Fruit fly (Drosophila melanogaster): Measurements from ENCODE around the gene LysE.
A peak's percentile ranks its signal among the peaks of the same experiment; 100 is the strongest.

Gene LysE

DNA sequence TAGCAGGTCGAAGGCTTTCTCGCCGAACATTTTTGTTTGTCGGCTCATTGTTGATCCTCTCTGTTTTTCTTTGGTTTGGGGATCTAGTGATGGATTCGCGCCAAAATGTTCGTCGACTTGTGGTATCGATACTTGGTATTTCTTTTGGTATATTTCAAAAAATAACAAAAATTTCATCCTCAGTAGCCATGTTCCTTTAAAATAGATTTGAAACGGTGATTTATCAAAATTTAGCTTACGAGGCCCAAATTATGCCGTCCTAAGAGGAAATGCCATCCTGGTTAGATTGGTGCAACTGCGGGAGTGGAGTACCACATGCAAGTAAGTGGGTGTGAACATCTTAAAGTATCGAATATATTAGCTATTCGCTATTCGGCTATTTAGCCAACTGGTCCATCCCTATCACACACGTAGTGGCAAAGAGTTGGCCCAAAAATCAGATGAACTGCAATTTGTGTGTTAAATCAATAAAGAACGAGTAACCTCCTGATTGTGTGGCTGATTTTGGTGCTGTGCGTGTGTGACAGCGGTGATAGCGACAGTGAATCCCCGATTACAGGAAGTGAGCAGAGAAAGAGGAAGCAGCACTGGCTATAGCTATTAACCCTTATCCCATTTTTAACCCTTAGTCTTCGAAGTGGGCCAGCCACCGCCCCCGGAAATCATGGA is 35.1 kb downstream of the LysE start, which contains the start of the genes Psf1 and Sac1 (continued):
- TF ChIP-seq Dp (GFP tag; optimal IDR thresholded peaks at IDR 0.05) (no peak), cas (GFP tag; IDR thresholded peaks at IDR 0.05) (0 out of 2 replicates have a peak, but pooled peaks have one; percentile 32), Ets97D (GFP tag; optimal IDR thresholded peaks at IDR 0.05) (peak; percentile 74), stc (GFP tag; IDR thresholded peaks at IDR 0.05) (no peak), vnd (GFP tag; IDR thresholded peaks at IDR 0.05; ENCODE audit: partially characterized antibody) (peak; percentile 82), CG5180 (GFP tag; optimal IDR thresholded peaks at IDR 0.05) (no peak), ato (GFP tag; IDR thresholded peaks at IDR 0.05; ENCODE audit: partially characterized antibody) (peak; percentile 46; the same call in 1 of the 2 replicates), CG17186 (GFP tag; optimal IDR thresholded peaks at IDR 0.05) (peak; percentile 68), danr (GFP tag; IDR thresholded peaks at IDR 0.05) (no peak), grau (tag; optimal IDR thresholded peaks at IDR 0.05) (peak; percentile 58), Chrac-16 (GFP tag; optimal IDR thresholded peaks at IDR 0.05) (peak; percentile 51), CG12155 (GFP tag; optimal IDR thresholded peaks at IDR 0.05) (peak; percentile 70), HLH3B (GFP tag; IDR thresholded peaks at IDR 0.05) (no peak), CG6765 (GFP tag; optimal IDR thresholded peaks at IDR 0.05) (no peak), Mrtf (GFP tag; IDR thresholded peaks at IDR 0.05) (no peak), Lhr (GFP tag; optimal IDR thresholded peaks at IDR 0.05) (peak; percentile 71), so (GFP tag; IDR thresholded peaks at IDR 0.05) (0 out of 3 replicates have a peak, but pooled peaks have one; percentile 12), HmgZ (tag; optimal IDR thresholded peaks at IDR 0.05) (peak; percentile 45), hth (optimal IDR thresholded peaks at IDR 0.05) (no peak), B-H2 (GFP tag; optimal IDR thresholded peaks at IDR 0.05) (no peak), gcm2 (GFP tag; optimal IDR thresholded peaks at IDR 0.05) (no peak), CG42726 (GFP tag; IDR thresholded peaks at IDR 0.05; ENCODE audit: partially characterized antibody) (peak; percentile 57; the same call in 1 of the 2 replicates), CG31441 (GFP tag; IDR thresholded peaks at IDR 0.05) (no peak; the same call in 1 of the 2 replicates), CG4730 (GFP tag; IDR thresholded peaks at IDR 0.05) (no peak), usp (GFP tag; optimal IDR thresholded peaks at IDR 0.05) (no peak), CG6683 (GFP tag; optimal IDR thresholded peaks at IDR 0.05) (no peak), CG12219 (GFP tag; optimal IDR thresholded peaks at IDR 0.05) (no peak), CG12942 (GFP tag; optimal IDR thresholded peaks at IDR 0.05) (peak; percentile 8), HLH4C (GFP tag; IDR thresholded peaks at IDR 0.05; ENCODE audit: partially characterized antibody) (peak; percentile 72), Hr3 (GFP tag; optimal IDR thresholded peaks at IDR 0.05) (peak; percentile 21), TFAM (GFP tag; optimal IDR thresholded peaks at IDR 0.05) (no peak), MTF-1 (GFP tag; optimal IDR thresholded peaks at IDR 0.05; ENCODE audit: borderline replicate concordance) (no peak), CG1792 (GFP tag; optimal IDR thresholded peaks at IDR 0.05) (peak; percentile 4), CG14710 (tag; optimal IDR thresholded peaks at IDR 0.05) (peak; percentile 81), abd-A (tag; optimal IDR thresholded peaks at IDR 0.05) (no peak), CG15696 (tag; optimal IDR thresholded peaks at IDR 0.05) (peak; percentile 46), tio (GFP tag; optimal IDR thresholded peaks at IDR 0.05) (no peak), Oli (tag; optimal IDR thresholded peaks at IDR 0.05) (no peak), Xbp1 (GFP tag; optimal IDR thresholded peaks at IDR 0.05) (peak; percentile 70), CG2116 (GFP tag; optimal IDR thresholded peaks at IDR 0.05) (peak; percentile 61), lmd (GFP tag; IDR thresholded peaks at IDR 0.05) (no peak; the same call in 1 of the 2 replicates), sna (GFP tag; IDR thresholded peaks at IDR 0.05; ENCODE audit: partially characterized antibody) (peak; percentile 86), CG1529 (GFP tag; optimal IDR thresholded peaks at IDR 0.05) (no peak), maf-S (GFP tag; optimal IDR thresholded peaks at IDR 0.05) (peak; percentile 26), YL-1 (GFP tag; optimal IDR thresholded peaks at IDR 0.05) (peak; percentile 69), CG11695 (GFP tag; IDR thresholded peaks at IDR 0.05) (no peak), CG16813 (GFP tag; IDR thresholded peaks at IDR 0.05; ENCODE audit: partially characterized antibody) (peak; percentile 91), hkb (optimal IDR thresholded peaks at IDR 0.05) (peak; percentile 30), hkb (GFP tag; IDR thresholded peaks at IDR 0.05) (no peak), Dref (GFP tag; IDR thresholded peaks at IDR 0.05) (peak; percentile 57)
